Fruit fly (Drosophila melanogaster) whole organism, pupa: Measurements from ENCODE around the gene HDAC11.

ENCODE experiments used
- CG14655 ChIP-seq: fragments of 200-800 bp; sonication (Bioruptor generic); optimal IDR thresholded peaks from 3 replicates; lab custom pipeline; 2017; ENCODE audit warnings: mild to moderate bottlenecking, missing biosample characterization, missing genetic modification reagents, missing genetic modification characterization
- CG17806 ChIP-seq: fragments of 200-800 bp; sonication (Bioruptor generic); optimal IDR thresholded peaks from 2 replicates; lab custom pipeline; 2018; ENCODE audit warnings: missing biosample characterization, mild to moderate bottlenecking, missing genetic modification characterization, moderate library complexity
- CG8159 ChIP-seq: fragments of 200-800 bp; sonication (Bioruptor generic); optimal IDR thresholded peaks from 3 replicates; lab custom pipeline; 2018; ENCODE audit warnings: missing biosample characterization, mild to moderate bottlenecking, missing genetic modification characterization, moderate library complexity
- EcR ChIP-seq: fragments of 200-800 bp; sonication (Bioruptor generic); optimal IDR thresholded peaks from 3 replicates; lab custom pipeline; 2019; ENCODE audit warnings: missing biosample characterization, missing genetic modification characterization, mild to moderate bottlenecking, moderate library complexity, missing genetic modification reagents
- Snoo ChIP-seq: fragments of 200-800 bp; sonication (Bioruptor generic); optimal IDR thresholded peaks from 3 replicates; lab custom pipeline; 2017; ENCODE audit warnings: missing biosample characterization, mild to moderate bottlenecking, missing genetic modification characterization, inconsistent platforms
- fd96Ca ChIP-seq: fragments of 200-800 bp; sonication (Bioruptor generic); IDR thresholded peaks from 3 replicates; pipeline ENCODE4 v1.3.6; 2022; ENCODE audit warnings: missing biosample characterization, missing genetic modification characterization

- TF ChIP-seq fd96Ca: no peak
- TF ChIP-seq CG17806 (tag; lab: Kevin White, UChicago): no peak
- no peak for TF ChIP-seq CG14655 (GFP tag; lab: Kevin White, UChicago)
- no peak for TF ChIP-seq EcR
- TF ChIP-seq CG8159 (tag; lab: Kevin White, UChicago): no peak
- TF ChIP-seq Snoo (tag; lab: Kevin White, UChicago): no peak
Measured at dm6 chr3R:24900816-24901215, 44.8 kb upstream of the HDAC11 start, which contains the start of gene CG10845.
